Fruit fly (Drosophila melanogaster) whole organism, embryonic: ENCODE data around the gene CG33298.
A peak's percentile ranks its signal among the peaks of the same experiment; 100 is the strongest.

Experiments used
- Antp ChIP-seq: fragments of 200-800 bp; sonication (Bioruptor generic); optimal IDR thresholded peaks from 3 replicates; lab custom pipeline; 2016; ENCODE audit warnings: missing biosample characterization, missing genetic modification characterization
- Atf-2 ChIP-seq: fragments of 200-800 bp; sonication (Bioruptor generic); optimal IDR thresholded peaks from 2 replicates; lab custom pipeline; 2016; ENCODE audit warnings: missing biosample characterization, missing genetic modification characterization
- Awh ChIP-seq: fragments of 200-800 bp; sonication (Bioruptor generic); IDR thresholded peaks from 2 replicates; pipeline ENCODE4, ENCODE4 v1.3.6; 2022; ENCODE audit warnings: missing biosample characterization, missing genetic modification characterization
- BEAF-32 ChIP-seq: fragments of 200-800 bp; sonication (Bioruptor generic); optimal IDR thresholded peaks from 3 replicates; lab custom pipeline; 2017; ENCODE audit warnings: missing biosample characterization, missing genetic modification characterization, mild to moderate bottlenecking, moderate library complexity, missing genetic modification reagents
- Bgb ChIP-seq: fragments of 200-800 bp; sonication (Bioruptor generic); IDR thresholded peaks from 2 replicates; pipeline ENCODE4 v1.3.6; 2022; ENCODE audit warnings: missing biosample characterization, missing genetic modification characterization; ENCODE audit not compliant: partially characterized antibody
- CG10431 ChIP-seq: fragments of 200-800 bp; sonication (Bioruptor generic); optimal IDR thresholded peaks from 3 replicates; lab custom pipeline; 2018; ENCODE audit warnings: missing biosample characterization, mild to moderate bottlenecking, missing genetic modification characterization
- CG10959 ChIP-seq: fragments of 200-800 bp; sonication (Bioruptor generic); IDR thresholded peaks from 2 replicates; pipeline ENCODE4 v1.3.6; 2022; ENCODE audit warnings: missing biosample characterization, missing genetic modification characterization
- CG10979 ChIP-seq: fragments of 200-800 bp; sonication (Bioruptor generic); optimal IDR thresholded peaks from 2 replicates; lab custom pipeline; 2018; ENCODE audit warnings: missing biosample characterization, mild to moderate bottlenecking, missing genetic modification characterization, moderate library complexity
- CG15073 ChIP-seq: fragments of 200-800 bp; sonication (Bioruptor generic); optimal IDR thresholded peaks from 2 replicates; lab custom pipeline; 2016; ENCODE audit warnings: missing biosample characterization, missing genetic modification characterization
- CG1602 ChIP-seq: fragments of 200-800 bp; sonication (Bioruptor generic); optimal IDR thresholded peaks from 3 replicates; lab custom pipeline; 2016; ENCODE audit warnings: missing biosample characterization, missing genetic modification characterization
- CG16779 ChIP-seq: fragments of 200-800 bp; sonication (Bioruptor generic); IDR thresholded peaks from 2 replicates; pipeline ENCODE4 v1.3.6; 2022; ENCODE audit warnings: missing biosample characterization, missing genetic modification characterization
- CG16813 ChIP-seq: fragments of 200-800 bp; sonication (Bioruptor generic); IDR thresholded peaks from 3 replicates; pipeline ENCODE4 v1.3.6; 2022; ENCODE audit warnings: missing biosample characterization, missing genetic modification characterization; ENCODE audit not compliant: partially characterized antibody
- CG17361 ChIP-seq: fragments of 200-800 bp; sonication (Bioruptor generic); IDR thresholded peaks from 3 replicates; pipeline ENCODE4 v1.3.6; 2022; ENCODE audit warnings: missing biosample characterization, missing genetic modification characterization
- CG2199 ChIP-seq: fragments of 200-800 bp; sonication (Bioruptor generic); IDR thresholded peaks from 3 replicates; pipeline ENCODE4 v1.3.6; 2022; ENCODE audit warnings: missing biosample characterization, missing genetic modification characterization
- CG3065 ChIP-seq: fragments of 200-800 bp; sonication (Bioruptor generic); optimal IDR thresholded peaks from 2 replicates; lab custom pipeline; 2016; ENCODE audit warnings: missing biosample characterization, missing genetic modification characterization
- CG33557 ChIP-seq: fragments of 200-800 bp; sonication (Bioruptor generic); optimal IDR thresholded peaks from 2 replicates; lab custom pipeline; 2019; ENCODE audit warnings: missing biosample characterization, mild to moderate bottlenecking, missing genetic modification characterization, moderate library complexity
- CG43689 ChIP-seq: fragments of 200-800 bp; sonication (Bioruptor generic); IDR thresholded peaks from 2 replicates; pipeline ENCODE4 v1.3.6; 2022; ENCODE audit warnings: missing biosample characterization, missing genetic modification characterization
- CG4617 ChIP-seq: fragments of 200-800 bp; sonication (Bioruptor generic); optimal IDR thresholded peaks from 3 replicates; lab custom pipeline; 2016; ENCODE audit warnings: missing biosample characterization, missing genetic modification characterization, borderline replicate concordance
- CG6254 ChIP-seq: fragments of 200-800 bp; sonication (Bioruptor generic); optimal IDR thresholded peaks from 3 replicates; lab custom pipeline; 2017; ENCODE audit warnings: mild to moderate bottlenecking, missing biosample characterization, missing genetic modification reagents, missing genetic modification characterization
- CG6689 ChIP-seq: fragments of 200-800 bp; sonication (Bioruptor generic); IDR thresholded peaks from 2 replicates; pipeline ENCODE4 v1.3.6; 2022; ENCODE audit warnings: missing biosample characterization, missing genetic modification characterization
- CG7745 ChIP-seq: fragments of 200-800 bp; sonication (Bioruptor generic); optimal IDR thresholded peaks from 2 replicates; lab custom pipeline; 2018; ENCODE audit warnings: missing biosample characterization, mild to moderate bottlenecking, missing genetic modification characterization, moderate library complexity
- CG7839 ChIP-seq: fragments of 200-800 bp; sonication (Bioruptor generic); optimal IDR thresholded peaks from 3 replicates; lab custom pipeline; 2018; ENCODE audit warnings: missing biosample characterization, mild to moderate bottlenecking, missing genetic modification characterization, moderate library complexity
- CG7928 ChIP-seq: fragments of 200-800 bp; sonication (Bioruptor generic); optimal IDR thresholded peaks from 2 replicates; lab custom pipeline; 2017; ENCODE audit warnings: missing biosample characterization, mild to moderate bottlenecking, missing genetic modification characterization
- CG8924 ChIP-seq: fragments of 200-800 bp; optimal IDR thresholded peaks from 3 replicates; lab custom pipeline; 2019; ENCODE audit warnings: missing biosample characterization, mild to moderate bottlenecking, missing genetic modification characterization, moderate library complexity
- CG8944 ChIP-seq: fragments of 200-800 bp; sonication (Bioruptor generic); optimal IDR thresholded peaks from 3 replicates; lab custom pipeline; 2016; ENCODE audit warnings: missing biosample characterization, missing genetic modification characterization
- CkIIα-i1 ChIP-seq: fragments of 200-800 bp; sonication (Bioruptor generic); IDR thresholded peaks from 2 replicates; pipeline ENCODE4 v1.3.6; 2022; ENCODE audit warnings: missing biosample characterization, missing genetic modification characterization
- Dip2 ChIP-seq: fragments of 200-800 bp; sonication (Bioruptor generic); IDR thresholded peaks from 2 replicates; pipeline ENCODE4 v1.3.6; 2022; ENCODE audit warnings: missing biosample characterization, missing genetic modification characterization
- Doc2 ChIP-seq: fragments of 200-800 bp; sonication (Bioruptor generic); IDR thresholded peaks from 2 replicates; pipeline ENCODE4 v1.3.6; 2022; ENCODE audit warnings: missing biosample characterization, missing genetic modification characterization
- ERR ChIP-seq: fragments of 200-800 bp; sonication (Bioruptor generic); optimal IDR thresholded peaks from 2 replicates; lab custom pipeline; 2016; ENCODE audit warnings: missing biosample characterization, missing genetic modification characterization
- H2.0 ChIP-seq: fragments of 200-800 bp; sonication (Bioruptor generic); IDR thresholded peaks from 2 replicates; pipeline ENCODE4 v1.3.6; 2022; ENCODE audit warnings: missing biosample characterization, missing genetic modification characterization
- Kr ChIP-seq: fragments of 200-800 bp; sonication (Bioruptor generic); optimal IDR thresholded peaks from 2 replicates; lab custom pipeline; 2017; ENCODE audit warnings: missing biosample characterization, mild to moderate bottlenecking, missing genetic modification characterization
- Myb ChIP-seq: fragments of 200-800 bp; sonication (Bioruptor generic); optimal IDR thresholded peaks from 2 replicates; lab custom pipeline; 2016; ENCODE audit warnings: missing biosample characterization, missing genetic modification characterization
- Nf-YA ChIP-seq: fragments of 200-800 bp; sonication (Bioruptor generic); IDR thresholded peaks from 2 replicates; pipeline ENCODE4 v1.3.6; 2022; ENCODE audit warnings: missing biosample characterization, missing genetic modification characterization
- NfI ChIP-seq: fragments of 200-800 bp; sonication (Bioruptor generic); optimal IDR thresholded peaks from 3 replicates; lab custom pipeline; 2018; ENCODE audit warnings: missing biosample characterization, mild to moderate bottlenecking, missing genetic modification characterization, moderate library complexity
- Oaz ChIP-seq: fragments of 200-800 bp; sonication (Bioruptor generic); IDR thresholded peaks from 2 replicates; pipeline ENCODE4 v1.3.6; 2022; ENCODE audit warnings: missing biosample characterization, missing genetic modification characterization
- ap ChIP-seq: fragments of 200-800 bp; sonication (Bioruptor generic); IDR thresholded peaks from 2 replicates; pipeline ENCODE4 v1.3.6; 2022; ENCODE audit warnings: missing biosample characterization, missing genetic modification characterization
- bowl ChIP-seq: fragments of 200-800 bp; sonication (Bioruptor generic); IDR thresholded peaks from 2 replicates; pipeline ENCODE4 v1.3.6; 2022; ENCODE audit warnings: missing biosample characterization, missing genetic modification characterization
- croc ChIP-seq: fragments of 200-800 bp; sonication (Bioruptor generic); conservative IDR thresholded peaks from 3 replicates; pipeline ENCODE4 v1.3.6; 2022; ENCODE audit warnings: missing biosample characterization, missing genetic modification characterization
- crp ChIP-seq, 2 experiments: fragments of 200-800 bp; sonication (Bioruptor generic); optimal IDR thresholded peaks; 2 replicates in 1 of 2; 3 replicates in 1 of 2; lab custom pipeline; 2017; ENCODE audit warnings: missing biosample characterization in 2 of 2, missing genetic modification characterization in 2 of 2, mild to moderate bottlenecking in 1 of 2, moderate library complexity in 1 of 2
- cwo ChIP-seq: fragments of 200-800 bp; sonication (Bioruptor generic); optimal IDR thresholded peaks from 3 replicates; lab custom pipeline; 2017; ENCODE audit warnings: missing biosample characterization, missing genetic modification characterization, mild to moderate bottlenecking, moderate library complexity, missing genetic modification reagents
- da ChIP-seq: fragments of 200-800 bp; sonication (Bioruptor generic); optimal IDR thresholded peaks from 2 replicates; lab custom pipeline; 2016; ENCODE audit warnings: missing biosample characterization, missing genetic modification characterization
- gcm2 ChIP-seq: fragments of 200-800 bp; sonication (Bioruptor generic); optimal IDR thresholded peaks from 2 replicates; lab custom pipeline; 2016; ENCODE audit warnings: missing biosample characterization, missing genetic modification characterization
- grau ChIP-seq: fragments of 200-800 bp; optimal IDR thresholded peaks from 3 replicates; lab custom pipeline; 2019; ENCODE audit warnings: missing biosample characterization, mild to moderate bottlenecking, missing genetic modification characterization, moderate library complexity
- gro ChIP-seq: fragments of 200-800 bp; sonication (Bioruptor generic); optimal IDR thresholded peaks from 2 replicates; lab custom pipeline; 2016; ENCODE audit warnings: missing biosample characterization, missing genetic modification characterization
- gsb-n ChIP-seq: fragments of 200-800 bp; sonication (Bioruptor generic); optimal IDR thresholded peaks from 3 replicates; lab custom pipeline; 2018; ENCODE audit warnings: missing biosample characterization, mild to moderate bottlenecking, missing genetic modification characterization
- her ChIP-seq: fragments of 200-800 bp; sonication (Bioruptor generic); optimal IDR thresholded peaks from 2 replicates; lab custom pipeline; 2016; ENCODE audit warnings: missing biosample characterization, missing genetic modification characterization
- slbo ChIP-seq: fragments of 200-800 bp; sonication (Bioruptor generic); IDR thresholded peaks from 2 replicates; pipeline ENCODE4 v1.3.6; 2022; ENCODE audit warnings: missing biosample characterization, missing genetic modification characterization
- slou ChIP-seq: fragments of 200-800 bp; sonication (Bioruptor generic); optimal IDR thresholded peaks from 3 replicates; lab custom pipeline; 2016; ENCODE audit warnings: missing biosample characterization, missing genetic modification characterization
- sna ChIP-seq: fragments of 200-800 bp; sonication (Bioruptor generic); IDR thresholded peaks from 2 replicates; pipeline ENCODE4 v1.3.6; 2022; ENCODE audit warnings: missing biosample characterization, missing genetic modification characterization; ENCODE audit not compliant: partially characterized antibody
- so ChIP-seq: fragments of 200-800 bp; sonication (Bioruptor generic); IDR thresholded peaks from 3 replicates; pipeline ENCODE4 v1.3.6; 2022; ENCODE audit warnings: missing biosample characterization, missing genetic modification characterization

The CG33298 gene

dm6 chr2L:9502786-9503443 lies 7.6 kb downstream of the CG33298 start (continued):
- TF ChIP-seq CG3065 (GFP tag; lab: Kevin White, UChicago) (no peak), slou (no peak), CG8944 (GFP tag; lab: Kevin White, UChicago) (peak; percentile 9), CG10979 (tag; lab: Kevin White, UChicago) (peak; percentile 36), sna (GFP tag; lab: Robert Waterston, UW) (no peak), CG10431 (GFP tag; lab: Kevin White, UChicago) (no peak), ERR (no peak), croc (GFP tag; lab: Robert Waterston, UW) (peak; percentile 49; the same call in 2 of the 3 replicates), CG2199 (GFP tag; lab: Robert Waterston, UW) (no peak), crp (GFP tag; optimal IDR thresholded peaks at IDR 0.05; lab: Kevin White, UChicago) (peak in 1 of 2 experiments; percentile 4), CG16779 (no peak), Nf-YA (peak; percentile 67), CG15073 (GFP tag; lab: Kevin White, UChicago) (no peak), Bgb (0 out of 2 replicates have a peak, but pooled peaks have one; percentile 28), grau (peak; percentile 69), CG6689 (GFP tag; lab: Robert Waterston, UW) (peak; percentile 79), Antp (GFP tag; lab: Kevin White, UChicago) (no peak), CG6254 (GFP tag; lab: Kevin White, UChicago) (no peak), CG7928 (GFP tag; lab: Kevin White, UChicago) (peak; percentile 1), CG1602 (GFP tag; lab: Kevin White, UChicago) (peak; percentile 54), Atf-2 (GFP tag; lab: Kevin White, UChicago) (no peak), Oaz (peak; percentile 67; the same call in 1 of the 2 replicates), slbo (GFP tag; lab: Robert Waterston, UW) (peak; percentile 83), Kr (GFP tag; lab: Kevin White, UChicago) (no peak), CG7745 (no peak), her (GFP tag; lab: Kevin White, UChicago) (no peak), CG33557 (no peak), gsb-n (tag; lab: Kevin White, UChicago) (peak; percentile 58), BEAF-32 (GFP tag; lab: Kevin White, UChicago) (no peak), CG8924 (tag; lab: Kevin White, UChicago) (peak; percentile 78), CG43689 (peak; percentile 62), da (GFP tag; lab: Kevin White, UChicago) (no peak), NfI (GFP tag; lab: Kevin White, UChicago) (peak; percentile 35), cwo (GFP tag; lab: Kevin White, UChicago) (peak; percentile 40), CG7839 (peak; percentile 77), gro (GFP tag; lab: Kevin White, UChicago) (no peak), CkIIα-i1 (GFP tag; lab: Robert Waterston, UW) (peak; percentile 11; the same call in 1 of the 2 replicates), H2.0 (GFP tag; lab: Robert Waterston, UW) (peak; percentile 83), CG17361 (GFP tag; lab: Robert Waterston, UW) (peak; percentile 46; the same call in 1 of the 3 replicates), so (GFP tag; lab: Robert Waterston, UW) (peak; percentile 83), gcm2 (GFP tag; lab: Kevin White, UChicago) (no peak), Awh (peak; percentile 78; the same call in 1 of the 2 replicates), Doc2 (GFP tag; lab: Robert Waterston, UW) (no peak), Myb (GFP tag; lab: Kevin White, UChicago) (peak; percentile 12), ap (GFP tag; lab: Robert Waterston, UW) (peak; percentile 55), bowl (GFP tag; lab: Robert Waterston, UW) (peak; percentile 68; the same call in 1 of the 2 replicates), CG10959 (GFP tag; lab: Robert Waterston, UW) (no peak), Dip2 (GFP tag; lab: Robert Waterston, UW) (no peak), CG4617 (no peak), CG16813 (GFP tag; lab: Robert Waterston, UW) (no peak)
